Fruit fly (Drosophila melanogaster): Measurements from ENCODE around the gene CG5783.
A peak's percentile ranks its signal among the peaks of the same experiment; 100 is the strongest.

Gene CG5783

dm6 chr2L:18150393-18151133 is 5.3 kb upstream of the CG5783 start (continued):
- TF ChIP-seq cato (GFP tag; optimal IDR thresholded peaks at IDR 0.05; ENCODE audit: borderline replicate concordance) (no peak), Oaz (GFP tag; IDR thresholded peaks at IDR 0.05) (no peak), Lim3 (GFP tag; IDR thresholded peaks at IDR 0.05) (no peak), kay (GFP tag; optimal IDR thresholded peaks at IDR 0.05) (no peak), exex (tag; optimal IDR thresholded peaks at IDR 0.05) (no peak), CG15601 (tag; optimal IDR thresholded peaks at IDR 0.05) (no peak), CG11560 (tag; IDR thresholded peaks at IDR 0.05) (no peak), CG11456 (GFP tag; IDR thresholded peaks at IDR 0.05) (peak; percentile 74), sug (tag; optimal IDR thresholded peaks at IDR 0.05) (no peak), CG8359 (GFP tag; optimal IDR thresholded peaks at IDR 0.05; ENCODE audit: borderline replicate concordance) (no peak), CG12769 (tag; optimal IDR thresholded peaks at IDR 0.05) (peak; percentile 92), Nf-YA (GFP tag; IDR thresholded peaks at IDR 0.05) (no peak), TFAM (GFP tag; optimal IDR thresholded peaks at IDR 0.05) (no peak), CG3281 (GFP tag; optimal IDR thresholded peaks at IDR 0.05) (peak; percentile 8), CG1529 (GFP tag; optimal IDR thresholded peaks at IDR 0.05) (no peak), prd (optimal IDR thresholded peaks at IDR 0.05) (no peak), prd (GFP tag; IDR thresholded peaks at IDR 0.05) (peak; percentile 68), stc (GFP tag; IDR thresholded peaks at IDR 0.05) (no peak), schlank (tag; optimal IDR thresholded peaks at IDR 0.05) (no peak), Bgb (GFP tag; IDR thresholded peaks at IDR 0.05; ENCODE audit: partially characterized antibody) (no peak), CG8765 (GFP tag; IDR thresholded peaks at IDR 0.05) (peak; percentile 40; the same call in 1 of the 2 replicates), CG6654 (GFP tag; optimal IDR thresholded peaks at IDR 0.05) (no peak), Rx (GFP tag; IDR thresholded peaks at IDR 0.05) (0 out of 2 replicates have a peak, but pooled peaks have one; percentile 26), GATAe (GFP tag; conservative IDR thresholded peaks at IDR 0.05) (peak; percentile 23; the same call in 1 of the 2 replicates), Xbp1 (GFP tag; optimal IDR thresholded peaks at IDR 0.05) (peak; percentile 16), dpn (GFP tag; optimal IDR thresholded peaks at IDR 0.05) (peak; percentile 8 to 41), Usf (GFP tag; optimal IDR thresholded peaks at IDR 0.05) (no peak), Ets65A (GFP tag) (peak; percentile 81), CG17186 (GFP tag; optimal IDR thresholded peaks at IDR 0.05) (no peak), Sox102F (GFP tag; optimal IDR thresholded peaks at IDR 0.05) (no peak), eve (GFP tag; optimal IDR thresholded peaks at IDR 0.05) (no peak), fd64A (GFP tag; optimal IDR thresholded peaks at IDR 0.05) (no peak), CG10321 (GFP tag; IDR thresholded peaks at IDR 0.05) (no peak), org-1 (GFP tag; optimal IDR thresholded peaks at IDR 0.05) (peak; percentile 5), BtbVII (GFP tag; optimal IDR thresholded peaks at IDR 0.05) (no peak), NK7.1 (GFP tag; optimal IDR thresholded peaks at IDR 0.05) (no peak), CG8944 (GFP tag; optimal IDR thresholded peaks at IDR 0.05) (no peak), nom (GFP tag; optimal IDR thresholded peaks at IDR 0.05) (no peak), CG2120 (GFP tag; optimal IDR thresholded peaks at IDR 0.05) (no peak), chinmo (GFP tag; IDR thresholded peaks at IDR 0.05; ENCODE audit: partially characterized antibody) (peak; percentile 83; the same call in 2 of the 4 replicates), CG1832 (GFP tag; optimal IDR thresholded peaks at IDR 0.05) (no peak), Dp (GFP tag; optimal IDR thresholded peaks at IDR 0.05) (no peak), CG4404 (GFP tag; IDR thresholded peaks at IDR 0.05) (0 out of 2 replicates have a peak, but pooled peaks have one; percentile 8), E2f2 (GFP tag; IDR thresholded peaks at IDR 0.05) (no peak; the same call in 1 of the 2 replicates), bigmax (GFP tag; optimal IDR thresholded peaks at IDR 0.05) (no peak), CG3726 (GFP tag; IDR thresholded peaks at IDR 0.05) (no peak), CG10959 (GFP tag; IDR thresholded peaks at IDR 0.05) (peak; percentile 15; the same call in 1 of the 2 replicates), otp (GFP tag; IDR thresholded peaks at IDR 0.05) (no peak; the same call in 2 of the 3 replicates), NC2β (GFP tag; optimal IDR thresholded peaks at IDR 0.05) (no peak), luna (GFP tag; optimal IDR thresholded peaks at IDR 0.05) (no peak)

All from whole organism, embryonic.